Fruit fly (Drosophila melanogaster): ENCODE data around the gene CG42674.

- no peak for TF ChIP-seq psq (optimal IDR thresholded peaks at IDR 0.05)
- TF ChIP-seq usp (GFP tag; optimal IDR thresholded peaks at IDR 0.05) = no peak
- TF ChIP-seq pan (optimal IDR thresholded peaks at IDR 0.05) = no peak
- no peak for TF ChIP-seq Dll (optimal IDR thresholded peaks at IDR 0.05)
- TF ChIP-seq EcR (GFP tag; optimal IDR thresholded peaks at IDR 0.05) = no peak
These were observed 49.5 kb upstream of the CG42674 start, which contains the start of gene rdgC for dm6 chr3L:20247513-20248173.
